Worm (Caenorhabditis elegans): ENCODE measurements around the gene F59B2.14.
"Not testable (repeated sequence)": the region's sequence is repeated elsewhere in the genome, so short reads cannot be mapped to it uniquely, and the experiment has no call there.

ce11 chrIII:8989752-8990151 lies 32.7 kb downstream of the F59B2.14 start, which contains the start of gene R08D7.7:
- TF ChIP-seq nhr-20 (tag; optimal IDR thresholded peaks at IDR 0.05); lin-39 (tag; optimal IDR thresholded peaks at IDR 0.05); nhr-76 (tag; optimal IDR thresholded peaks at IDR 0.05); elt-2 (tag; optimal IDR thresholded peaks at IDR 0.05); nhr-28 (tag; optimal IDR thresholded peaks at IDR 0.05); pqm-1 (tag; optimal IDR thresholded peaks at IDR 0.05); nhr-12 (tag; optimal IDR thresholded peaks at IDR 0.05); swsn-7 (tag; optimal IDR thresholded peaks at IDR 0.05); ceh-82 (tag; optimal IDR thresholded peaks at IDR 0.05); hpl-2 (GFP tag; optimal IDR thresholded peaks at IDR 0.05): not testable (repeated sequence)
